Fruit fly (Drosophila melanogaster): ENCODE results near the gene CG31789.

Gene CG31789

DNA sequence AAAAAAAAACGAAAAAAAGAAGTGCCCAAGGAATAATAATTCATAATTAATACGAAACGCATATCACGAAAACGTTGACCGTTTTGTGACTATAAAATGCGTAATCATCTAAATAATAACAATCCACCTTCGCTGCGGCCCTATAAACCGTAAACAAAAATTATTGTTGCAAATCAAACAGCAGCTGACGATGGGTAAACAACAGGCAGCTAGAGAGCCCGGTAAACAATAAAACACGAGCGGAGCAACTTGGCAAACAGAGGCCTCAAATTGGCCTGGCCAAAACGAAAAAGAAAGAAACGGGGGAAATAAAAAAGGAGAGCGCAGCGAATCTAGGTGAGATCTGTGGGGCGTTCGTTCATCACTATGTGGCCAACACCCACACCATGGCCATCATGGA is 38.2 kb upstream of the CG31789 start (continued):
- TF ChIP-seq BEAF-32 (GFP tag; optimal IDR thresholded peaks at IDR 0.05) (no peak), scrt (GFP tag; optimal IDR thresholded peaks at IDR 0.05) (peak; percentile 26), CG16779 (GFP tag; IDR thresholded peaks at IDR 0.05) (no peak), CG18764 (GFP tag; optimal IDR thresholded peaks at IDR 0.05) (peak; percentile 11), Sry-δ (GFP tag; optimal IDR thresholded peaks at IDR 0.05) (no peak), CG17385 (GFP tag; optimal IDR thresholded peaks at IDR 0.05) (peak; percentile 16), CG14050 (GFP tag; IDR thresholded peaks at IDR 0.05) (no peak), Hey (tag; optimal IDR thresholded peaks at IDR 0.05) (no peak), Lhr (GFP tag; optimal IDR thresholded peaks at IDR 0.05) (no peak), CG5180 (GFP tag; optimal IDR thresholded peaks at IDR 0.05) (no peak), GATAe (GFP tag; conservative IDR thresholded peaks at IDR 0.05) (no peak), ftz-f1 (GFP tag; optimal IDR thresholded peaks at IDR 0.05) (no peak), gcm2 (GFP tag; optimal IDR thresholded peaks at IDR 0.05) (no peak), wor (GFP tag; IDR thresholded peaks at IDR 0.05) (no peak), CG17328 (GFP tag; IDR thresholded peaks at IDR 0.05) (no peak), Atf-2 (GFP tag; optimal IDR thresholded peaks at IDR 0.05) (no peak), CG2116 (GFP tag; optimal IDR thresholded peaks at IDR 0.05) (peak; percentile 27), sna (GFP tag; IDR thresholded peaks at IDR 0.05; ENCODE audit: partially characterized antibody) (no peak), chif (GFP tag; optimal IDR thresholded peaks at IDR 0.05) (peak in 1 of 2 experiments; percentile 30), ranshi (GFP tag; IDR thresholded peaks at IDR 0.05) (peak; percentile 39; the same call in 1 of the 2 replicates), Med (GFP tag) (peak; percentile 92), CTCF (GFP tag; optimal IDR thresholded peaks at IDR 0.05) (no peak), CG17612 (GFP tag; IDR thresholded peaks at IDR 0.05) (no peak), CG15601 (tag; optimal IDR thresholded peaks at IDR 0.05) (no peak), Kr (GFP tag; optimal IDR thresholded peaks at IDR 0.05) (no peak), croc (GFP tag; conservative IDR thresholded peaks at IDR 0.05) (no peak), ssp (GFP tag; IDR thresholded peaks at IDR 0.05) (no peak), CG7745 (tag; optimal IDR thresholded peaks at IDR 0.05) (no peak), psq (GFP tag; optimal IDR thresholded peaks at IDR 0.05) (no peak), gsb (GFP tag; IDR thresholded peaks at IDR 0.05) (no peak), CG7839 (tag; optimal IDR thresholded peaks at IDR 0.05) (peak; percentile 14), CG34224 (GFP tag; IDR thresholded peaks at IDR 0.05; ENCODE audit: partially characterized antibody) (no peak), Myb (GFP tag; optimal IDR thresholded peaks at IDR 0.05) (peak; percentile 29), CG3995 (GFP tag; optimal IDR thresholded peaks at IDR 0.05) (peak; percentile 17), amos (GFP tag; IDR thresholded peaks at IDR 0.05; ENCODE audit: partially characterized antibody) (no peak), dm (GFP tag; optimal IDR thresholded peaks at IDR 0.05) (no peak), Awh (GFP tag; IDR thresholded peaks at IDR 0.05) (peak; percentile 57; the same call in 1 of the 2 replicates), trem (tag; optimal IDR thresholded peaks at IDR 0.05) (no peak), CG3726 (GFP tag; IDR thresholded peaks at IDR 0.05) (no peak), CG15479 (GFP tag; optimal IDR thresholded peaks at IDR 0.05) (no peak), zf30C (GFP tag; optimal IDR thresholded peaks at IDR 0.05) (no peak), CG3163 (GFP tag; optimal IDR thresholded peaks at IDR 0.05) (peak; percentile 24), CG11398 (GFP tag; optimal IDR thresholded peaks at IDR 0.05) (peak; percentile 64), Ets97D (GFP tag; optimal IDR thresholded peaks at IDR 0.05) (no peak), tio (GFP tag; optimal IDR thresholded peaks at IDR 0.05) (peak; percentile 53), pnt (GFP tag; optimal IDR thresholded peaks at IDR 0.05) (peak; percentile 4), cad (GFP tag; optimal IDR thresholded peaks at IDR 0.05) (no peak), ash1 (GFP tag; optimal IDR thresholded peaks at IDR 0.05) (no peak), ttk (GFP tag; IDR thresholded peaks at IDR 0.05) (no peak), CG13296 (GFP tag; optimal IDR thresholded peaks at IDR 0.05) (peak; percentile 56), nau (GFP tag; optimal IDR thresholded peaks at IDR 0.05) (peak; percentile 45), ac (GFP tag; optimal IDR thresholded peaks at IDR 0.05) (no peak)
